Fruit fly (Drosophila melanogaster): ENCODE results near the gene NTPase.

Gene NTPase

DNA sequence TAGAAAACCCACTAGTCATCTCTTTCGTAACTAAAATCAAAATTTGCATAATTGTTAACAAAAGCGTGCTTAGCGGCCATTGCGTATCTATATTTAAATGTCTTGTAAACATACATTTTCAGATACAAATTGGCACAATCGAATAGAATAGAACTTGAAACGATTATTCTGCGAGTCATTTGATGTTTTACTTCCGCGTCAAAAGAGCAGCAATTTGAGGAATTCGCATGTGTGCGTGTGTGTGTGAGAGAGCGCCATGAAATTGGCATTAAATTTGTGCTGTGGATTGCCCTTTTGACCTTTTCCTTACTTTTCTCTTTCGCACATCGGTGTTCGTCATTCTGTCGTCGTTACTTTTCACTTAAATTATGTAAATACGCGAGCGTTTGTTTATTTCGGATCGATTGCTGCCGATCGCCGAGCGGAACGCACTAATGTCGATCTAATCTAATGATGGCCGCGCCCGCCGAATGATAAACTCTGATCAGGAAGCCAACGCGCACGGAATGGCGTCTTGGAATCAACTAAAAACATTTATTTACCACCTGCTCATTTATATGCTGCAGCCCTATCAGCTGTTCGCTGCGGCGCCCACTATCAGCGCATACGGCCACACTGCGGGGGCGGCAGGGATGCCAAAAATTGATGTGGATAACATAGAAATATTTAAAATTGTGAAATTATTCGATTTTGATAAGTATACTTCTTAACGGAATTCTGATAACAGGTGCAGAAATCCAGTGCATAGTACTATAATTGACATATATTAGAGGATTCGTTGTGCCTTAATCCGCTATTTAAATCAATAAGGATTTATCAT, 757 bp downstream of the NTPase start (continued):
- TF ChIP-seq eve (GFP tag; optimal IDR thresholded peaks at IDR 0.05) = no peak
- TF ChIP-seq wek (GFP tag; optimal IDR thresholded peaks at IDR 0.05) = peak; percentile 3
- no peak for TF ChIP-seq CG2889 (GFP tag; IDR thresholded peaks at IDR 0.05)
- TF ChIP-seq CG6175 (GFP tag; IDR thresholded peaks at IDR 0.05) = peak; percentile 55; the same call in 1 of the 3 replicates
- peak; percentile 57 for TF ChIP-seq kni (GFP tag; optimal IDR thresholded peaks at IDR 0.05)
- no peak for TF ChIP-seq Xbp1 (GFP tag; optimal IDR thresholded peaks at IDR 0.05)
- no peak for TF ChIP-seq CG14860 (GFP tag; IDR thresholded peaks at IDR 0.05; ENCODE audit: partially characterized antibody)
- no peak for TF ChIP-seq TFAM (GFP tag; optimal IDR thresholded peaks at IDR 0.05)
- TF ChIP-seq HLHmδ (GFP tag; optimal IDR thresholded peaks at IDR 0.05) = peak; percentile 73
- no peak for TF ChIP-seq luna (GFP tag; optimal IDR thresholded peaks at IDR 0.05)
- no peak for TF ChIP-seq CG17612 (GFP tag; IDR thresholded peaks at IDR 0.05)
- TF ChIP-seq stwl (tag; optimal IDR thresholded peaks at IDR 0.05) = peak; percentile 80
- TF ChIP-seq CG12769 (tag; optimal IDR thresholded peaks at IDR 0.05) = peak; percentile 75
- no peak for TF ChIP-seq CG12744 (GFP tag; optimal IDR thresholded peaks at IDR 0.05)
- TF ChIP-seq Lhr (GFP tag; optimal IDR thresholded peaks at IDR 0.05) = peak; percentile 65
- peak; percentile 92 for TF ChIP-seq sd (tag; optimal IDR thresholded peaks at IDR 0.05)
- TF ChIP-seq Rfx (GFP tag; IDR thresholded peaks at IDR 0.05) = peak; percentile 79

DNA sequence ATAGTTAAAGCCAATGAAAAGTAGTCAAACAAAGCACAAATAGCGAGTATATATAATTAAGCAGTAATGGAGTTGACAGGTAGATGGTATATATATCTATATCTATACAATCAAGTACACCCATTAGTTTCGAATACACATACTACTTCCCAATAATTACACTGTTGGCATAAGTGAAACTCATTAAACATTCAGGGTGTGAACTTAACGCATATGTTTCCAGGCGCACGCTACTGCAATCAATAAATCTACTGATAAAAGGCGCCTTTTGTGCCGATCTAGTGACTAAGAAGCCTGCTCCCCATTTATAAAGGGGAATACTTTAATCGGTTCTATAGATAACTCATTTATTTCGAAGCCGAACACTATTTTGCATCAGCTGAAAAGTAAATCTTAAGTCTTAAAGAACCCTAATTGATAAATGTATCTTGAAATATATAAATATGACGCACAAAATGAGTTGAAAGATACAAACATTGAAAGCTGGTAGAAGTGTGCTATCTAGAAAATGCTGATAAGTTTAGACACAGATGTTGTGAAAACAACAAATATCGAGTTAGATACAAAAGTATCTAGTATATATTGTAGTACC, 1.9 kb downstream of the NTPase start:
- TF ChIP-seq Med (GFP tag) = peak; percentile 35
- peak; percentile 31 for TF ChIP-seq Hand (GFP tag; optimal IDR thresholded peaks at IDR 0.05)
- TF ChIP-seq exex (tag; optimal IDR thresholded peaks at IDR 0.05) = peak; percentile 89
- no peak for TF ChIP-seq CG7372 (GFP tag; IDR thresholded peaks at IDR 0.05)
- TF ChIP-seq ranshi (GFP tag; IDR thresholded peaks at IDR 0.05) = peak; percentile 18; the same call in 1 of the 2 replicates
- no peak for TF ChIP-seq Hr39 (optimal IDR thresholded peaks at IDR 0.05)
- TF ChIP-seq Pdp1 (GFP tag; optimal IDR thresholded peaks at IDR 0.05) = peak in 1 of 2 experiments; percentile 36
- peak; percentile 7 for TF ChIP-seq CG10543 (GFP tag; optimal IDR thresholded peaks at IDR 0.05)
- TF ChIP-seq cad (GFP tag; optimal IDR thresholded peaks at IDR 0.05) = no peak
- peak; percentile 2 for TF ChIP-seq Fer1 (GFP tag; optimal IDR thresholded peaks at IDR 0.05)
- no peak for TF ChIP-seq fd96Cb (tag; optimal IDR thresholded peaks at IDR 0.05)
- TF ChIP-seq grn (GFP tag; optimal IDR thresholded peaks at IDR 0.05) = peak; percentile 9

DNA sequence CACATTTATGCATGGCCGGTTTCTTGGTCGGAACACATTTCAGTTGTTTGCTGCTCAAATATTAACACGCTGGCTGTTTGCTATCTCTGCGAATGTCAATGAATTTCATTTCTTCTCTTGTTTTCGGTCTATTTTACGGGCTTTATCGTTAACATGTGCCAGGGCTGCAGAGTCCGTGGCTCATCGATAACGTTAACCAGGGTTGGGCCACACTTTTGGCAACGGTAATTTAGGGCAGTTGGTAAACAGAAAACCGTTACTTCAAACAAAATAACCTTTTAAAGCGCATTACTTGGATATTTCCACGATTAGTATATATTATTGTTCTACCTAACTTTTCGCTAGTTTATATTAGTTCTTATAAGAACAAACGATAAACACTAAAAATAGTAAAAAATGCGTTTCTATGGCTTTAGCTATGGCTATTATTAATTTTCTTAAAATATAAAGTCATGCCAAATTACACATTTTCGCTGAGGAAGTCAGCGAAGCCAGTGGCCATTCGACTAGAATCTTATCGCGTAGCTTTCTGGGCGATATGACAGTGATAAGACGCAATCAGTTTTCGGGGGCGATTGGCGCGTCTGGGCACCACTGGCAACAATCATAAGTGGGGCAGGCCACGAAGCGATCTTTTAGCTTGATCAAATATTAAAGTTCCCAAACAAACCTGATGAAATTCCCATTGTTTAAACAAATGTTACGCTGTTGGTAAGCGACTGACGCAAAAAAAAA, 2.5 kb downstream of the NTPase start:
- TF ChIP-seq CG11093 (GFP tag; IDR thresholded peaks at IDR 0.05) (no peak), TFAM (GFP tag; optimal IDR thresholded peaks at IDR 0.05) (no peak), ken (GFP tag; IDR thresholded peaks at IDR 0.05) (no peak), CG5180 (GFP tag; optimal IDR thresholded peaks at IDR 0.05) (peak; percentile 53), Six4 (GFP tag; optimal IDR thresholded peaks at IDR 0.05) (peak; percentile 19), CG7786 (GFP tag; optimal IDR thresholded peaks at IDR 0.05) (peak; percentile 17), CG17385 (GFP tag; optimal IDR thresholded peaks at IDR 0.05) (peak; percentile 36), CG10565 (GFP tag; optimal IDR thresholded peaks at IDR 0.05) (no peak), mam (GFP tag; optimal IDR thresholded peaks at IDR 0.05) (peak; percentile 33), CG7745 (tag; optimal IDR thresholded peaks at IDR 0.05) (no peak), pfk (GFP tag; optimal IDR thresholded peaks at IDR 0.05) (peak; percentile 3), dm (GFP tag; optimal IDR thresholded peaks at IDR 0.05) (peak; percentile 44), Deaf1 (tag; optimal IDR thresholded peaks at IDR 0.05) (peak; percentile 27), Ets97D (GFP tag; optimal IDR thresholded peaks at IDR 0.05) (peak; percentile 42), Atf6 (GFP tag; IDR thresholded peaks at IDR 0.05) (peak; percentile 68), CG7357 (GFP tag; IDR thresholded peaks at IDR 0.05) (no peak), Jarid2 (GFP tag; optimal IDR thresholded peaks at IDR 0.05) (peak; percentile 29), E2f1 (GFP tag; IDR thresholded peaks at IDR 0.05) (0 out of 2 replicates have a peak, but pooled peaks have one; percentile 7)

Data from whole organism, embryonic.